Worm (Caenorhabditis elegans) whole organism, L1 larva: ENCODE data around the gene Y48G9A.6.

ENCODE experiments used
- C04F5.9 ChIP-seq: sonication (generic microtip); optimal IDR thresholded peaks from 2 replicates; lab custom pipeline; 2016; ENCODE audit warnings: missing genetic modification characterization, missing compliant biosample characterization
- ama-1 ChIP-seq: fragments of 150-350 bp; optimal IDR thresholded peaks from 2 replicates; lab custom pipeline; 2014
- jun-1 ChIP-seq: fragments of 150-350 bp; optimal IDR thresholded peaks from 2 replicates; lab custom pipeline; 2014; ENCODE audit warnings: missing biosample characterization, missing genetic modification reagents, missing genetic modification characterization
- lin-13 ChIP-seq: fragments of 150-350 bp; optimal IDR thresholded peaks from 2 replicates; lab custom pipeline; 2014; ENCODE audit warnings: missing biosample characterization, missing genetic modification reagents, missing genetic modification characterization
- lir-3 ChIP-seq: sonication (generic microtip); optimal IDR thresholded peaks from 2 replicates; lab custom pipeline; 2016; ENCODE audit warnings: mild to moderate bottlenecking, missing genetic modification characterization, moderate library complexity, missing compliant biosample characterization; ENCODE audit not compliant: poor library complexity
- mep-1 ChIP-seq: fragments of 150-350 bp; optimal IDR thresholded peaks from 2 replicates; lab custom pipeline; 2014; ENCODE audit warnings: missing biosample characterization, missing genetic modification characterization
- nhr-12 ChIP-seq: sonication (generic microtip); optimal IDR thresholded peaks from 2 replicates; lab custom pipeline; 2017; ENCODE audit warnings: missing biosample characterization, missing genetic modification characterization
- nhr-237 ChIP-seq: fragments of 150-350 bp; optimal IDR thresholded peaks from 2 replicates; lab custom pipeline; 2014; ENCODE audit warnings: missing biosample characterization, missing genetic modification characterization
- nhr-76 ChIP-seq: sonication (generic microtip); optimal IDR thresholded peaks from 2 replicates; lab custom pipeline; 2017; ENCODE audit warnings: missing biosample characterization, missing genetic modification characterization
- rnt-1 ChIP-seq: sonication (generic microtip); optimal IDR thresholded peaks from 2 replicates; lab custom pipeline; 2016; ENCODE audit warnings: mild to moderate bottlenecking, missing genetic modification characterization, moderate library complexity, missing compliant biosample characterization
- snu-23 ChIP-seq: sonication (generic microtip); optimal IDR thresholded peaks from 2 replicates; lab custom pipeline; 2016; ENCODE audit warnings: missing genetic modification characterization, missing compliant biosample characterization
- unc-86 ChIP-seq: sonication (generic microtip); optimal IDR thresholded peaks from 2 replicates; lab custom pipeline; 2016; ENCODE audit warnings: missing genetic modification characterization, missing compliant biosample characterization
- zag-1 ChIP-seq: fragments of 150-350 bp; optimal IDR thresholded peaks from 2 replicates; lab custom pipeline; 2014; ENCODE audit warnings: missing biosample characterization, missing genetic modification characterization

DNA sequence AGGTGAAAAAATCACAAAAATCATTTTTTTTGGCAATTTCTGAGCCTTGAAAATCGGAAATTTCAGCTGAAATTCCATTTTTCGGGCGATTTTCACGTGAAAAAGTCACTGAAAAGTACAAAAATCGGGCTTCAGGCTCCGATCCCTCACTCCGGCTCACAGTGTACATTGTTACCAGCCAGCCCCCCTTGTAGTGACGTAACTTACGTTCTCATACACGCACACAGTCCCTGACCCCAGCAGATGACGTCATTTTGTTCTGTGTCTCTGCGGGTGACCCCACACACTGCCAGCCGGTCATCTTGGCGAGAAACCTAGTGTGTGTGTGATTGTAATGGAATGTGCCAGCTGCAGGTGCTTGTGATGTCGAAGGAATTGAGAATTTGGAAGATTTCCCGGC lies 41.5 kb downstream of the Y48G9A.6 start:
- TF ChIP-seq nhr-76 (tag; lab: Kevin White, UChicago) = no peak
- no peak for TF ChIP-seq rnt-1 (tag; lab: Kevin White, UChicago)
- TF ChIP-seq nhr-237 (tag; lab: Kevin White, UChicago) = no peak
- TF ChIP-seq unc-86 (tag; lab: Kevin White, UChicago) = no peak
- TF ChIP-seq lir-3 (tag; lab: Kevin White, UChicago) = no peak
- no peak for TF ChIP-seq mep-1 (tag; lab: Kevin White, UChicago)
- TF ChIP-seq nhr-12 = no peak
- TF ChIP-seq C04F5.9 (tag; lab: Kevin White, UChicago) = no peak
- TF ChIP-seq lin-13 (GFP tag; lab: Kevin White, UChicago) = no peak
- TF ChIP-seq snu-23 = no peak
- TF ChIP-seq ama-1 (lab: Kevin White, UChicago) = no peak
- TF ChIP-seq jun-1 = no peak
- no peak for TF ChIP-seq zag-1 (tag; lab: Kevin White, UChicago)
